Fruit fly (Drosophila melanogaster) whole organism: ENCODE data around the gene CG6012.

ENCODE experiments used
- CG8478 ChIP-seq: fragments of >200 bp; optimal IDR thresholded peaks from 2 replicates; lab custom pipeline; 2018; ENCODE audit warnings: inconsistent platforms
- Dll ChIP-seq: fragments of >200 bp; optimal IDR thresholded peaks from 2 replicates; lab custom pipeline; 2017
- EcR ChIP-seq, 2 experiments: fragments of >200 bp; optimal IDR thresholded peaks; 2 replicates each; lab custom pipeline; 2017; ENCODE audit warnings: missing biosample characterization in 2 of 2, missing genetic modification characterization in 2 of 2, missing genetic modification reagents in 2 of 2
- pan ChIP-seq: fragments of >200 bp; optimal IDR thresholded peaks from 2 replicates; lab custom pipeline; 2017
- psq ChIP-seq: fragments of >200 bp; optimal IDR thresholded peaks from 2 replicates; lab custom pipeline; 2017
- usp ChIP-seq: fragments of >200 bp; optimal IDR thresholded peaks from 2 replicates; lab custom pipeline; 2017; ENCODE audit warnings: missing biosample characterization, missing genetic modification characterization, mixed read lengths

CG6012 gene

DNA sequence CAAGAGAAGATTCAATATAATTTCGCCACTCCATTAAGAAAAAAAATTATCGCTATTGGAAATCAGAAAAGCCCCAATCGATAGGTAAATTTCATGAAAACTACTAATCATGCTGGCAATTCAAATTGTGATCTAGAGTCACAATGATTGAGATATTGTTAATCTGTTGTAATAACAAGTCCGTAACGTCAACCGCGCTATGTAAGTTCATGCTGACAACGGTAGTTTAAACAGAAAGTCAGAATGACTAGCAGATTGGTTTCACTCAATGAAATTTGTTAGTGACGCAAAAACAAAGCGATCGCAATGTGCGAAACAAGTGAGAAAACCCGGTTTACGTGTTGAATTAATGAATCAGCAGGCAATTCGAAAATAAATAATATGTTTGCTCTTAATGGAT, 4.2 kb downstream of the CG6012 start:
- TF ChIP-seq Dll (lab: Kevin White, UChicago) (no peak), usp (GFP tag; lab: Kevin White, UChicago) (no peak), CG8478 (lab: Kevin White, UChicago) (no peak), psq (lab: Kevin White, UChicago) (no peak), pan (lab: Kevin White, UChicago) (no peak), EcR (GFP tag; optimal IDR thresholded peaks at IDR 0.05; lab: Kevin White, UChicago) (no peak)

DNA sequence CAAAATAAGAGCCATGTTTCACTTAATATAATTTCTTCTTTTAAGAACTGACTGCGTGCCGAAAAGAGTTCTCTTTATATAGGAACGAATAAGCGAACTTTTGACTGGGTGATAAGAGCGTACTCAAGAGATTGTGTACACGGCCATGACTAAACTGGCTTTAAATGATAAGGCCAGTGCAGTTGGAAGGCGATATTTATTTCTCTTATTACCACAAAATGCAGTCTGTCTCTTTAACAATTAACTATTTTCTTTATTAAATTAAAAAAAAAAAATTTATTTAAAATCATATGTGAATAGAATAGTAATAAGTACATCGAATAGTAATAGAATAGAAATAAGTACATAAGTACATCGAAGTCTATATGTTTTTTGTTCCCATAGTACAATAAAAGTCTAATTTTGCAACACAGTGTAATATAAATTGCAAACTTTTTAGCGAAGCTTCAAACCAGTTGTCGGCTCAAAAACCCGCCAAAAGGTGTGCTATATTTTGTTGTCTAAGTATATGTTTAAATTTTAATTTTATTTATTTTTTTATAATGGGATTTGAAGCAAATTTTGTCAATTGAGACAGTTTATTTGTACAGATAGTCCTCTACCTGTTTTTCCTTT, 8.9 kb downstream of the CG6012 start, which contains the start of gene CG31810:
CG31810 (minus strand) TSS at position 51 of the 615 bp plus-strand sequence.
- no peak for TF ChIP-seq psq (lab: Kevin White, UChicago)
- TF ChIP-seq Dll (lab: Kevin White, UChicago), result no peak
- no peak for TF ChIP-seq CG8478 (lab: Kevin White, UChicago)
- TF ChIP-seq usp (GFP tag; lab: Kevin White, UChicago), result no peak
- no peak for TF ChIP-seq pan (lab: Kevin White, UChicago)
- TF ChIP-seq EcR (GFP tag; optimal IDR thresholded peaks at IDR 0.05; lab: Kevin White, UChicago), result no peak

dm6 chr2L:16850442-16850841, 10.8 kb downstream of the CG6012 start:
- TF ChIP-seq usp (GFP tag; lab: Kevin White, UChicago) (no peak), CG8478 (lab: Kevin White, UChicago) (no peak), EcR (GFP tag; optimal IDR thresholded peaks at IDR 0.05; lab: Kevin White, UChicago) (no peak), psq (lab: Kevin White, UChicago) (no peak)

DNA sequence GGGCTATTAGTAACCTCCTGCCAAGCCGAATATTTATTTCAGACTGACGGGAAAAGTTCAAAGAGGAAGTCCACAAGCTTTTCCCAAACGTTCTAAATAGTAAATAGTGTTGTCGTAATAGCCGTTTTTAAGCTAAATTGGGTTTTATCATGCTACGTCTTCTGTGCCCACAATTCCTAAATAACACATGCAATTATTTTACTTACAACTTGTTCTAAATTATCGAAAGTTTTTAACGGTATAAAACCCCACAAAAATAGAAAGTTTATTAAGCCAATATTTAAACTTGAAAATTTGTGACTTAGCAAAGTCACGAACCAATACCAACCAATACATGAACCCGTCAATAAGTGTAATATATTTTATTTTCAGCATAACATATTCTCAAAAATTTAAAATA, 12.6 kb downstream of the CG6012 start, which contains the start of gene CG13284:
CG13284 (minus strand) TSS at position 47 of the 400 bp plus-strand sequence.
- TF ChIP-seq Dll (lab: Kevin White, UChicago), result no peak
- TF ChIP-seq pan (lab: Kevin White, UChicago), result no peak
- TF ChIP-seq CG8478 (lab: Kevin White, UChicago), result no peak
- TF ChIP-seq usp (GFP tag; lab: Kevin White, UChicago), result no peak
- TF ChIP-seq psq (lab: Kevin White, UChicago), result no peak
- TF ChIP-seq EcR (GFP tag; optimal IDR thresholded peaks at IDR 0.05; lab: Kevin White, UChicago), result no peak

dm6 chr2L:16847948-16848347, 13.3 kb downstream of the CG6012 start:
- TF ChIP-seq EcR (GFP tag; optimal IDR thresholded peaks at IDR 0.05; lab: Kevin White, UChicago) (no peak), Dll (lab: Kevin White, UChicago) (no peak), pan (lab: Kevin White, UChicago) (no peak), usp (GFP tag; lab: Kevin White, UChicago) (no peak)

DNA sequence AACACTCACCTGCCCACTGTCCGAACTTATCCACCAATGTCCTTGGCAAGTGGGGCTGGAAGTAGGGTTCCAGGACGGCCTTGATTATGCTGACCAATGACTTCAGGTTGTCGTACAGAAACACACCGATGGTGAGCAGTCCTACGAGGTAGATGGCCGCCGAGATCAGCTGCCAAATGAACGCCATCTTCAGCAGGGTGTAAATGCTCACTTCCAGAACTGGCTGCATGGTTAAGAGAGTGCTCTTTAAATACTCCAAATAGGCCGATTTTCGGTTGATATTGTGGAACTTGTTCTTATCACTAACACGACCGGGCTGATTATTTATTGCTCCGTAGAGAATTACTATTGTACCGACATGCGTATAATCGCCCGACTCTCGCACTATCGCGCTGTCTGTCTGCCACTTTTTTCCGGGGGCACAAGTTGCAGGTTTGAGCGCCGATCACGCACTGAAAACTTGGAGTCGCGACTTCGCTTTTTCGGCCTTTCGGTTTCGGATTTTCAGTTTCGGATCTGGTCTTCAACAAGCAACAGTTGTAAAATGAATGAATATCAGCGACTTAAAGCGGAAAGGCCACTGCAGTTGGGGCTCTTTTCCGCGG, 14.4 kb downstream of the CG6012 start:
- TF ChIP-seq Dll (lab: Kevin White, UChicago), result no peak

dm6 chr2L:16845179-16845578, 16.1 kb downstream of the CG6012 start:
- no peak for TF ChIP-seq EcR (GFP tag; optimal IDR thresholded peaks at IDR 0.05; lab: Kevin White, UChicago)
- TF ChIP-seq psq (lab: Kevin White, UChicago), result no peak
- no peak for TF ChIP-seq usp (GFP tag; lab: Kevin White, UChicago)
- no peak for TF ChIP-seq pan (lab: Kevin White, UChicago)
- no peak for TF ChIP-seq CG8478 (lab: Kevin White, UChicago)
- no peak for TF ChIP-seq Dll (lab: Kevin White, UChicago)

dm6 chr2L:16843336-16843735, 18.0 kb downstream of the CG6012 start:
- no peak for TF ChIP-seq psq (lab: Kevin White, UChicago)
- no peak for TF ChIP-seq Dll (lab: Kevin White, UChicago)
- TF ChIP-seq pan (lab: Kevin White, UChicago), result no peak
- no peak for TF ChIP-seq CG8478 (lab: Kevin White, UChicago)
- no peak for TF ChIP-seq usp (GFP tag; lab: Kevin White, UChicago)
- no peak for TF ChIP-seq EcR (GFP tag; optimal IDR thresholded peaks at IDR 0.05; lab: Kevin White, UChicago)

DNA sequence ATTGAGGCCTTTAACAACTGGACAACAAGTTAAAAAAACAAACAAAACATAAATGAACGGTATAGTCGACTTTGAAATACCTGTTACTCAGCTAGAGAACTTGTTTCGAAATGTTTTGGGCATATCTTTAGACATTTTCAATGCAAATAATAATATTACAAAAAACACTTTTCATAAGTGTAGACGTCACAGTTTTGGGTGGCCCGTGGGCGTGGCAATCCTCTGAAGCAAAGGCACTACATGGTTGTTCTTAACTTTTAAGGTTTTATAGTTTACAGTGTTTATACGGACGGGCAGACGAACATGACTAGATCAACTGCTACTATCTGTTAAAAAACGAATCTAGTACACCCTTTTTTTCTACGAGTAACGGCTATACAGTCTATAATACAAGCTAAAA, 18.8 kb downstream of the CG6012 start:
- TF ChIP-seq pan (lab: Kevin White, UChicago) (peak; percentile 66), psq (lab: Kevin White, UChicago) (no peak)

DNA sequence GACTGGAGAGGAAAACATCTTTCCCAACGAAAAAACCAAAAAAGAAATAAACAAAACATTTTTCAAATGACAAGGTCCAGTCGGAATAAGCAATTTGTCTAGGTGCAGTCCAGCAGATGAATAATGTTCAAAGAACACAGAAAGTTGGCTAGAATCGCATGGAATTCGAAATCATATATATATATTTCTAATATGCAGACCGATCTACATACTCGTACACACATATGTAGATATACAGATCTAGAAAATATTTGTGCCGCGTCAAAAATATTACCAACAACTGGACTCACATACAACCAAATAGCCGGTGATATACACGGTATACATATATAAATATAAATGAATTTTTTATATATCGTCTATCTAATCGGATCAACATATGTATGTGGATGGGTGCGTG, 21.6 kb downstream of the CG6012 start:
- TF ChIP-seq pan (lab: Kevin White, UChicago) (no peak), CG8478 (lab: Kevin White, UChicago) (no peak), psq (lab: Kevin White, UChicago) (no peak)

- TF ChIP-seq usp (GFP tag; lab: Kevin White, UChicago) (no peak), CG8478 (lab: Kevin White, UChicago) (no peak)
Observed at dm6 chr2L:16837672-16838071, 23.6 kb downstream of the CG6012 start, which contains the start of the genes SclA and SclB. Gene SclA, plus strand, starts transcription at chr2L:16837972. Gene SclB, plus strand, starts transcription at chr2L:16837972.

dm6 chr2L:16837158-16837557, 24.1 kb downstream of the CG6012 start, which contains the start of gene Nepl9:
Gene Nepl9, minus strand, starts transcription at chr2L:16837258.
- TF ChIP-seq EcR (GFP tag; optimal IDR thresholded peaks at IDR 0.05; lab: Kevin White, UChicago), result no peak
- TF ChIP-seq Dll (lab: Kevin White, UChicago), result no peak
- TF ChIP-seq usp (GFP tag; lab: Kevin White, UChicago), result no peak
- TF ChIP-seq CG8478 (lab: Kevin White, UChicago), result no peak
- no peak for TF ChIP-seq psq (lab: Kevin White, UChicago)
- TF ChIP-seq pan (lab: Kevin White, UChicago), result no peak
